Worm (Caenorhabditis elegans) whole organism, young adult: ENCODE data around the gene R160.4.
A peak's percentile ranks its signal among the peaks of the same experiment; 100 is the strongest.

Experiments
- B0019.2 ChIP-seq: fragments of 200-800 bp; sonication (Bioruptor generic); conservative IDR thresholded peaks from 2 replicates; pipeline ENCODE4 v1.3.6; 2022; ENCODE audit warnings: missing genetic modification reagents, missing genetic modification characterization, missing compliant biosample characterization
- B0035.1 ChIP-seq: sonication (generic microtip); optimal IDR thresholded peaks from 2 replicates; lab custom pipeline; 2016; ENCODE audit warnings: missing genetic modification characterization, mild to moderate bottlenecking, missing compliant biosample characterization, missing genotype, missing genetic modification reagents
- D2030.7 ChIP-seq: fragments of 200-800 bp; sonication (Bioruptor generic); IDR thresholded peaks from 2 replicates; pipeline ENCODE4 v1.3.6; 2022; ENCODE audit warnings: missing genetic modification reagents, missing genetic modification characterization, missing compliant biosample characterization
- F10E7.11 ChIP-seq: sonication (generic microtip); optimal IDR thresholded peaks from 2 replicates; lab custom pipeline; 2017; ENCODE audit warnings: mild to moderate bottlenecking, missing genetic modification characterization, moderate library complexity, missing compliant biosample characterization
- F37B4.10 ChIP-seq: fragments of 200-800 bp; sonication (Bioruptor generic); IDR thresholded peaks from 2 replicates; pipeline ENCODE4 v1.3.6; 2022; ENCODE audit warnings: missing genetic modification characterization, missing compliant biosample characterization
- F49E8.2 ChIP-seq: sonication (generic microtip); optimal IDR thresholded peaks from 3 replicates; lab custom pipeline; 2017; ENCODE audit warnings: missing genetic modification characterization, mild to moderate bottlenecking, missing compliant biosample characterization, antibody characterized with exemption, moderate library complexity; ENCODE audit not compliant: insufficient read depth
- K11D2.4 ChIP-seq: fragments of 200-800 bp; sonication (Bioruptor generic); IDR thresholded peaks from 2 replicates; pipeline ENCODE4 v1.3.6; 2022; ENCODE audit warnings: missing genetic modification reagents, missing genetic modification characterization, missing compliant biosample characterization
- K12H6.12 ChIP-seq: fragments of 200-800 bp; sonication (Bioruptor generic); optimal IDR thresholded peaks from 2 replicates; lab custom pipeline; 2018; ENCODE audit warnings: mild to moderate bottlenecking, missing genetic modification characterization, missing compliant biosample characterization
- T07F8.4 ChIP-seq: sonication (generic microtip); optimal IDR thresholded peaks from 2 replicates; lab custom pipeline; 2016; ENCODE audit warnings: mild to moderate bottlenecking, missing genetic modification characterization, moderate library complexity, missing compliant biosample characterization
- Y56A3A.18 ChIP-seq: fragments of 200-800 bp; sonication (Bioruptor generic); IDR thresholded peaks from 2 replicates; pipeline ENCODE4 v1.3.6; 2022; ENCODE audit warnings: missing genetic modification reagents, missing genetic modification characterization, missing compliant biosample characterization
- akir-1 ChIP-seq: fragments of 200-800 bp; sonication (Bioruptor generic); optimal IDR thresholded peaks from 2 replicates; lab custom pipeline; 2018; ENCODE audit warnings: mild to moderate bottlenecking, missing genetic modification characterization, moderate library complexity, missing compliant biosample characterization
- ama-1 ChIP-seq, 3 experiments: fragments of 150-350 bp in 1 of 3; sonication (generic microtip) in 2 of 3; optimal IDR thresholded peaks; 2 replicates each; lab custom pipeline; 2014 to 2018; ENCODE audit warnings: missing biosample characterization in 2 of 3, missing genetic modification characterization in 2 of 3, missing genetic modification reagents in 2 of 3
- aptf-2 ChIP-seq: fragments of 200-800 bp; sonication (Bioruptor generic); conservative IDR thresholded peaks from 2 replicates; pipeline ENCODE4 v1.3.6; 2022; ENCODE audit warnings: missing genetic modification reagents, missing genetic modification characterization, missing compliant biosample characterization
- athp-1 ChIP-seq: sonication (generic microtip); optimal IDR thresholded peaks from 2 replicates; lab custom pipeline; 2017; ENCODE audit warnings: mild to moderate bottlenecking, missing genetic modification characterization, missing compliant biosample characterization
- attf-6 ChIP-seq: fragments of 200-800 bp; sonication (Bioruptor generic); IDR thresholded peaks from 2 replicates; pipeline ENCODE4 v1.3.6; 2022; ENCODE audit warnings: missing genetic modification reagents, missing genetic modification characterization, missing compliant biosample characterization
- bed-2 ChIP-seq: fragments of 200-800 bp; sonication (Bioruptor generic); IDR thresholded peaks from 2 replicates; pipeline ENCODE4 v1.3.6; 2022; ENCODE audit warnings: missing genetic modification reagents, missing genetic modification characterization, missing compliant biosample characterization
- ccch-3 ChIP-seq: fragments of 200-800 bp; sonication (Bioruptor generic); optimal IDR thresholded peaks from 2 replicates; lab custom pipeline; 2018; ENCODE audit warnings: mild to moderate bottlenecking, missing genetic modification characterization, missing compliant biosample characterization
- cebp-1 ChIP-seq, 2 experiments: fragments of 200-800 bp in 1 of 2; sonication (Bioruptor generic) in 1 of 2; sonication (generic microtip) in 1 of 2; IDR thresholded peaks in 1 of 2; optimal IDR thresholded peaks in 1 of 2; 2 replicates each; pipeline versions ENCODE4 v1.3.6 to Lab custom; 2017 to 2022; ENCODE audit warnings: missing compliant biosample characterization in 2 of 2, missing genetic modification characterization in 2 of 2, mild to moderate bottlenecking in 1 of 2, missing genetic modification reagents in 1 of 2, moderate library complexity in 1 of 2
- ceh-27 ChIP-seq: fragments of 200-800 bp; sonication (Bioruptor generic); optimal IDR thresholded peaks from 2 replicates; lab custom pipeline; 2018; ENCODE audit warnings: mild to moderate bottlenecking, missing genetic modification characterization, moderate library complexity, missing compliant biosample characterization
- ceh-58 ChIP-seq: fragments of 200-800 bp; sonication (Bioruptor generic); IDR thresholded peaks from 2 replicates; pipeline ENCODE4 v1.3.6; 2022; ENCODE audit warnings: missing genetic modification characterization, missing compliant biosample characterization
- gei-17 ChIP-seq: fragments of 200-800 bp; sonication (Bioruptor generic); optimal IDR thresholded peaks from 2 replicates; lab custom pipeline; 2018; ENCODE audit warnings: mild to moderate bottlenecking, missing genetic modification characterization, missing compliant biosample characterization
- hlh-26 ChIP-seq: fragments of 200-800 bp; sonication (Bioruptor generic); conservative IDR thresholded peaks from 2 replicates; pipeline ENCODE4 v1.3.6; 2022; ENCODE audit warnings: missing genetic modification reagents, missing genetic modification characterization, missing compliant biosample characterization
- hmg-1.2 ChIP-seq: fragments of 200-800 bp; sonication (Bioruptor generic); IDR thresholded peaks from 2 replicates; pipeline ENCODE4 v1.3.6; 2022; ENCODE audit warnings: missing genetic modification reagents, missing genetic modification characterization, missing compliant biosample characterization
- hmg-20 ChIP-seq: fragments of 200-800 bp; sonication (Bioruptor generic); IDR thresholded peaks from 2 replicates; pipeline ENCODE4 v1.3.6; 2022; ENCODE audit warnings: missing genetic modification reagents, missing genetic modification characterization, missing compliant biosample characterization
- let-526 ChIP-seq: fragments of 200-800 bp; sonication (Bioruptor generic); IDR thresholded peaks from 2 replicates; pipeline ENCODE4 v1.3.6; 2022; ENCODE audit warnings: missing genetic modification reagents, missing genetic modification characterization, missing compliant biosample characterization
- lin-35 ChIP-seq, 3 experiments: fragments of 150-350 bp in 2 of 3; sonication (generic microtip) in 1 of 3; optimal IDR thresholded peaks; 2 replicates each; lab custom pipeline; 2014 to 2018; ENCODE audit warnings: missing biosample characterization in 3 of 3, missing genetic modification characterization in 3 of 3, missing genetic modification reagents in 3 of 3
- lir-1 ChIP-seq: fragments of 200-800 bp; sonication (Bioruptor generic); conservative IDR thresholded peaks from 2 replicates; pipeline ENCODE4 v1.3.6; 2022; ENCODE audit warnings: missing genetic modification reagents, missing genetic modification characterization, missing compliant biosample characterization
- lsy-27 ChIP-seq: sonication (generic microtip); optimal IDR thresholded peaks from 2 replicates; lab custom pipeline; 2017; ENCODE audit warnings: missing genetic modification characterization, mild to moderate bottlenecking, missing compliant biosample characterization, antibody characterized with exemption, missing genotype, borderline replicate concordance; ENCODE audit not compliant: insufficient read depth
- madf-3 ChIP-seq: fragments of 200-800 bp; sonication (Bioruptor generic); IDR thresholded peaks from 2 replicates; pipeline ENCODE4 v1.3.6; 2022; ENCODE audit warnings: missing genetic modification reagents, missing genetic modification characterization, missing compliant biosample characterization
- mcd-1 ChIP-seq: fragments of 200-800 bp; sonication (Bioruptor generic); IDR thresholded peaks from 2 replicates; pipeline ENCODE4 v1.3.6; 2022; ENCODE audit warnings: missing genetic modification reagents, missing genetic modification characterization, missing compliant biosample characterization
- nhr-120 ChIP-seq: fragments of 200-800 bp; sonication (Bioruptor generic); IDR thresholded peaks from 2 replicates; pipeline ENCODE4 v1.3.6; 2022; ENCODE audit warnings: missing genetic modification characterization, missing compliant biosample characterization
- nhr-179 ChIP-seq: sonication (generic microtip); optimal IDR thresholded peaks from 2 replicates; lab custom pipeline; 2016; ENCODE audit warnings: mild to moderate bottlenecking, missing genetic modification characterization, missing compliant biosample characterization
- nhr-27 ChIP-seq: fragments of 200-800 bp; sonication (Bioruptor generic); optimal IDR thresholded peaks from 2 replicates; lab custom pipeline; 2018; ENCODE audit warnings: mild to moderate bottlenecking, missing genetic modification characterization, moderate library complexity, missing compliant biosample characterization
- repo-1 ChIP-seq: sonication (generic microtip); optimal IDR thresholded peaks from 2 replicates; lab custom pipeline; 2017; ENCODE audit warnings: mild to moderate bottlenecking, missing genetic modification characterization, missing compliant biosample characterization
- snpc-3.4 ChIP-seq: sonication (generic microtip); optimal IDR thresholded peaks from 2 replicates; lab custom pipeline; 2017; ENCODE audit warnings: missing genetic modification characterization, mild to moderate bottlenecking, missing compliant biosample characterization, antibody characterized with exemption, moderate library complexity, missing genotype, missing genetic modification reagents
- snpc-4 ChIP-seq, 5 experiments: fragments of 150-350 bp in 1 of 5; sonication (generic microtip) in 4 of 5; optimal IDR thresholded peaks; 2 replicates each; lab custom pipeline; 2014 to 2018; ENCODE audit warnings: missing genetic modification characterization in 5 of 5, missing biosample characterization in 3 of 5, antibody characterized with exemption in 2 of 5, mild to moderate bottlenecking in 2 of 5, missing compliant biosample characterization in 2 of 5, missing genotype in 2 of 5, moderate library complexity in 2 of 5, missing genetic modification reagents in 1 of 5
- tbp1 ChIP-seq: fragments of 200-800 bp; sonication (Bioruptor generic); optimal IDR thresholded peaks from 2 replicates; lab custom pipeline; 2018; ENCODE audit warnings: mild to moderate bottlenecking, missing genetic modification characterization, missing compliant biosample characterization
- ztf-22 ChIP-seq: fragments of 200-800 bp; sonication (Bioruptor generic); optimal IDR thresholded peaks from 2 replicates; lab custom pipeline; 2018; ENCODE audit warnings: mild to moderate bottlenecking, missing genetic modification characterization, moderate library complexity, missing compliant biosample characterization

R160.4 gene

ce11 chrX:4408466-4408865 lies 39.8 kb upstream of the R160.4 start:
- TF ChIP-seq nhr-27 (tag; lab: Kevin White, UChicago), result no peak
- TF ChIP-seq tbp1, result no peak
- no peak for TF ChIP-seq B0019.2 (GFP tag; lab: Robert Waterston, UW)
- no peak for TF ChIP-seq D2030.7 (GFP tag; lab: Robert Waterston, UW)
- TF ChIP-seq cebp-1 (GFP tag; IDR thresholded peaks at IDR 0.05; lab: Robert Waterston, UW), result no peak
- TF ChIP-seq cebp-1 (tag; optimal IDR thresholded peaks at IDR 0.05; lab: Kevin White, UChicago), result no peak
- no peak for TF ChIP-seq hlh-26 (GFP tag; lab: Robert Waterston, UW)
- no peak for TF ChIP-seq snpc-3.4 (tag; lab: Kevin White, UChicago)
- no peak for TF ChIP-seq madf-3
- no peak for TF ChIP-seq hmg-20 (GFP tag; lab: Robert Waterston, UW)
- TF ChIP-seq athp-1 (tag; lab: Kevin White, UChicago), result no peak
- TF ChIP-seq mcd-1 (GFP tag; lab: Robert Waterston, UW), result no peak
- no peak for TF ChIP-seq ztf-22
- TF ChIP-seq ccch-3, result no peak
- no peak for TF ChIP-seq nhr-179
- TF ChIP-seq let-526, result no peak
- TF ChIP-seq F49E8.2 (tag; lab: Kevin White, UChicago), result no peak
- no peak for TF ChIP-seq ama-1 (optimal IDR thresholded peaks at IDR 0.05; lab: Kevin White, UChicago)
- TF ChIP-seq ama-1 (GFP tag; optimal IDR thresholded peaks at IDR 0.05; lab: Kevin White, UChicago), result no peak

DNA sequence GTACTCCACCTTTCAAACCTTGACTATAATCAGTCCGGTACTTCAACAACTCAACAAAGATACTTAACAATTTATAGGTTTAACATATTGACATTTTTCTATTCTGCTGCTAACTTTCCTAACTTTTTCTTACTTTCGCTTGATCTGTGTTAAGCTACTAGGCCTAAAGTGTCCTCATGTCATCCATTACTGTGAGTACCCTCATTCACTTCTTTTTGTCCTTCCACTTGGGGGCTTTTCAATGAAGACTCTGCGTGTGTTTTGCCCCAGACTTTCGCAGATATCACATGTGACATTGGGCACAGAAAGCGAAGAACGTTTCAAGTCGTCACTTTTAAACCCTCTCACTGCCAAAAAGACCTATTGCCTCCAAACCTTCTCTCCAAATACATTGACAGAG lies 36.0 kb upstream of the R160.4 start:
- TF ChIP-seq lin-35 (GFP tag; optimal IDR thresholded peaks at IDR 0.05; lab: Kevin White, UChicago) (peak in 1 of 3 experiments; percentile 5), ceh-27 (GFP tag; lab: Kevin White, UChicago) (peak; percentile 55), Y56A3A.18 (GFP tag; lab: Robert Waterston, UW) (no peak)

DNA sequence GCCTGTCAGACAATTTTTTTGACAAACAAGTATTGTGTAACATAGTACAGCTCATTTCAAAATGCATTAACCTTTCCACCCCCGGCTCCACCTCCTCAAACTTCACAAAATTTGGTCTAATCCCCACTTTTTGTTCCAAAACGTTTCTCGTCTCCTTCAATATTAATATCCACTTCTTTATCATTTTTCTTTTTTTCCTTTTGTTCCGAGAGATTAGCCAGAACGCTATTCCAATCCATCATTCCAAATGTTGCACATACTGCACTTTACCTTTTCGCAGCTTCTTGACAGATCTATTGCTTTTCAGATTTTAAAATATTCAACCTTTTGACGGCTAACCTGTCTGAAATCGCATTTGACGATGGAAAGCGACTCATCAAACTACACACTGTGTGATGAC lies 34.2 kb upstream of the R160.4 start, which contains the start of gene D1079.1:
TSS of gene D1079.1 (plus strand) at position 301 of the 400 bp plus-strand sequence.
- TF ChIP-seq hmg-1.2, result no peak
- no peak for TF ChIP-seq attf-6 (GFP tag; lab: Robert Waterston, UW)
- no peak for TF ChIP-seq ztf-22
- no peak for TF ChIP-seq K11D2.4 (GFP tag; lab: Robert Waterston, UW)

DNA sequence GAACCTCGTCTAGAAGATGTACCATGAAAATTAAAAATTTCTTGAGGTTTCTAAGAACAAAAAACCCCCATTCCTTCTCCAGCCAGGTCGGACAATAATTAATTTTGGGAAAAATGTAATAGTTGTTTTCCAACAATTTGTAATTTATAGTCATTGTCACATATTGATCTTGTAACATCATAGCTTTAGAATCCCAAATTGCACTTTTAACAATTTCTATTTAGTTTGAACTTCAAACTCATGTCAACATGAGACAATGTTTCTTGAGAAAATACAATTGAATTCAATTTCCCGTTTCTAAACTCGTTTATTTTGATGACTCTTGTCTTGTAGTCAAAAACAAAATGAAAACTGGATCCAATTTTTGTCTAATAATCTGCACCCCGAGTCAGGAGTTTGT lies 31.6 kb upstream of the R160.4 start:
- no peak for TF ChIP-seq F37B4.10
- TF ChIP-seq lsy-27 (tag; lab: Kevin White, UChicago), result no peak
- TF ChIP-seq akir-1 (GFP tag; lab: Kevin White, UChicago), result no peak
- TF ChIP-seq B0035.1, result no peak
- no peak for TF ChIP-seq snpc-4 (GFP tag; optimal IDR thresholded peaks at IDR 0.05; lab: Kevin White, UChicago)
- TF ChIP-seq snpc-4 (tag; optimal IDR thresholded peaks at IDR 0.05; lab: Kevin White, UChicago), result no peak
- no peak for TF ChIP-seq nhr-120 (GFP tag; lab: Robert Waterston, UW)
- TF ChIP-seq ceh-58 (GFP tag; lab: Robert Waterston, UW), result no peak
- no peak for TF ChIP-seq F10E7.11 (tag; lab: Kevin White, UChicago)
- TF ChIP-seq repo-1 (tag; lab: Kevin White, UChicago), result no peak
- no peak for TF ChIP-seq K12H6.12 (tag; lab: Kevin White, UChicago)
- TF ChIP-seq aptf-2 (GFP tag; lab: Robert Waterston, UW), result no peak
- TF ChIP-seq madf-3, result no peak
- TF ChIP-seq T07F8.4 (tag; lab: Kevin White, UChicago), result no peak
- TF ChIP-seq bed-2, result no peak
- TF ChIP-seq lir-1 (GFP tag; lab: Robert Waterston, UW), result no peak
- TF ChIP-seq gei-17 (GFP tag; lab: Kevin White, UChicago), result no peak
